Fruit fly (Drosophila melanogaster) whole organism, embryonic: Measurements from ENCODE around the gene CG33947.

Source experiments
- Bdp1 ChIP-seq: fragments of 200-800 bp; sonication (Bioruptor generic); optimal IDR thresholded peaks from 3 replicates; lab custom pipeline; 2016; ENCODE audit warnings: missing biosample characterization, missing genetic modification characterization
- CG10267 ChIP-seq: fragments of 200-800 bp; sonication (Bioruptor generic); optimal IDR thresholded peaks from 2 replicates; lab custom pipeline; 2018; ENCODE audit warnings: missing biosample characterization, mild to moderate bottlenecking, missing genetic modification characterization, moderate library complexity
- CG10462 ChIP-seq: fragments of 200-800 bp; sonication (Bioruptor generic); optimal IDR thresholded peaks from 2 replicates; lab custom pipeline; 2016; ENCODE audit warnings: missing biosample characterization, missing genetic modification characterization
- CG10654 ChIP-seq: fragments of 200-800 bp; sonication (Bioruptor generic); optimal IDR thresholded peaks from 2 replicates; lab custom pipeline; 2016; ENCODE audit warnings: missing biosample characterization, missing genetic modification characterization
- CG10959 ChIP-seq: fragments of 200-800 bp; sonication (Bioruptor generic); IDR thresholded peaks from 2 replicates; pipeline ENCODE4 v1.3.6; 2022; ENCODE audit warnings: missing biosample characterization, missing genetic modification characterization
- CG11247 ChIP-seq: fragments of 200-800 bp; sonication (Bioruptor generic); IDR thresholded peaks from 2 replicates; pipeline ENCODE4 v1.3.6; 2022; ENCODE audit warnings: missing biosample characterization, missing genetic modification characterization
- CG11723 ChIP-seq: fragments of 200-800 bp; sonication (Bioruptor generic); optimal IDR thresholded peaks from 2 replicates; lab custom pipeline; 2017; ENCODE audit warnings: missing biosample characterization, mild to moderate bottlenecking, missing genetic modification characterization
- CG13424 ChIP-seq: fragments of 200-800 bp; sonication (Bioruptor generic); optimal IDR thresholded peaks from 2 replicates; lab custom pipeline; 2019; ENCODE audit warnings: missing biosample characterization, mild to moderate bottlenecking, missing genetic modification characterization, moderate library complexity
- CG14441 ChIP-seq: fragments of 200-800 bp; sonication (Bioruptor generic); IDR thresholded peaks from 2 replicates; pipeline ENCODE4 v1.3.6; 2022; ENCODE audit warnings: missing biosample characterization, missing genetic modification characterization
- CG1832 ChIP-seq: fragments of 200-800 bp; sonication (Bioruptor generic); optimal IDR thresholded peaks from 2 replicates; lab custom pipeline; 2017; ENCODE audit warnings: missing biosample characterization, mild to moderate bottlenecking, missing genetic modification characterization, inconsistent platforms
- CG2129 ChIP-seq: fragments of 200-800 bp; sonication (Bioruptor generic); IDR thresholded peaks from 2 replicates; pipeline ENCODE4 v1.3.6; 2022; ENCODE audit warnings: missing biosample characterization, missing genetic modification characterization; ENCODE audit not compliant: partially characterized antibody
- CG2202 ChIP-seq: fragments of 200-800 bp; sonication (Bioruptor generic); optimal IDR thresholded peaks from 2 replicates; lab custom pipeline; 2018; ENCODE audit warnings: missing biosample characterization, mild to moderate bottlenecking, missing genetic modification characterization
- CG2678 ChIP-seq: fragments of 200-800 bp; sonication (Bioruptor generic); optimal IDR thresholded peaks from 3 replicates; lab custom pipeline; 2019; ENCODE audit warnings: missing biosample characterization, mild to moderate bottlenecking, missing genetic modification characterization, moderate library complexity
- CG3065 ChIP-seq: fragments of 200-800 bp; sonication (Bioruptor generic); optimal IDR thresholded peaks from 2 replicates; lab custom pipeline; 2016; ENCODE audit warnings: missing biosample characterization, missing genetic modification characterization
- CG3163 ChIP-seq: fragments of 200-800 bp; sonication (Bioruptor generic); optimal IDR thresholded peaks from 3 replicates; lab custom pipeline; 2016; ENCODE audit warnings: missing biosample characterization, missing genetic modification characterization
- CG32767 ChIP-seq: fragments of 200-800 bp; sonication (Bioruptor generic); IDR thresholded peaks from 2 replicates; pipeline ENCODE4 v1.3.6; 2022; ENCODE audit warnings: missing biosample characterization, missing genetic modification characterization
- CG4854 ChIP-seq: fragments of 200-800 bp; sonication (Bioruptor generic); optimal IDR thresholded peaks from 2 replicates; lab custom pipeline; 2016; ENCODE audit warnings: missing biosample characterization, missing genetic modification characterization, inconsistent platforms
- CG7745 ChIP-seq: fragments of 200-800 bp; sonication (Bioruptor generic); optimal IDR thresholded peaks from 2 replicates; lab custom pipeline; 2018; ENCODE audit warnings: missing biosample characterization, mild to moderate bottlenecking, missing genetic modification characterization, moderate library complexity
- CG7786 ChIP-seq: fragments of 200-800 bp; sonication (Bioruptor generic); optimal IDR thresholded peaks from 2 replicates; lab custom pipeline; 2016; ENCODE audit warnings: missing biosample characterization, missing genetic modification characterization
- CG8089 ChIP-seq: fragments of 200-800 bp; sonication (Bioruptor generic); optimal IDR thresholded peaks from 3 replicates; lab custom pipeline; 2016; ENCODE audit warnings: missing biosample characterization, missing genetic modification characterization
- E2f1 ChIP-seq: fragments of 200-800 bp; sonication (Bioruptor generic); IDR thresholded peaks from 2 replicates; pipeline ENCODE4 v1.3.6; 2022; ENCODE audit warnings: missing biosample characterization, missing genetic modification characterization
- H2.0 ChIP-seq: fragments of 200-800 bp; sonication (Bioruptor generic); IDR thresholded peaks from 2 replicates; pipeline ENCODE4 v1.3.6; 2022; ENCODE audit warnings: missing biosample characterization, missing genetic modification characterization
- Hand ChIP-seq: fragments of 200-800 bp; sonication (Bioruptor generic); optimal IDR thresholded peaks from 2 replicates; lab custom pipeline; 2017; ENCODE audit warnings: mild to moderate bottlenecking, missing biosample characterization, missing genetic modification reagents, missing genetic modification characterization
- Hr51 ChIP-seq, 2 experiments: fragments of 200-800 bp; sonication (Bioruptor generic); optimal IDR thresholded peaks; 2 replicates in 1 of 2; 3 replicates in 1 of 2; lab custom pipeline; 2016 to 2018; ENCODE audit warnings: missing biosample characterization in 2 of 2, missing genetic modification characterization in 2 of 2, mild to moderate bottlenecking in 1 of 2, moderate library complexity in 1 of 2
- Hr78 ChIP-seq, 2 experiments: fragments of 200-800 bp in 1 of 2; fragments of >200 bp in 1 of 2; sonication (Bioruptor generic) in 1 of 2; optimal IDR thresholded peaks; 2 replicates each; lab custom pipeline; 2017 to 2019; ENCODE audit warnings: missing biosample characterization in 2 of 2, missing genetic modification characterization in 2 of 2, mild to moderate bottlenecking in 1 of 2, moderate library complexity in 1 of 2
- Lpt ChIP-seq: fragments of >200 bp; optimal IDR thresholded peaks from 2 replicates; lab custom pipeline; 2018; ENCODE audit warnings: missing biosample characterization, missing genetic modification characterization
- NFAT ChIP-seq: fragments of 200-800 bp; sonication (Bioruptor generic); IDR thresholded peaks from 2 replicates; pipeline ENCODE4 v1.3.6; 2022; ENCODE audit warnings: missing biosample characterization, missing genetic modification characterization
- Nf-YB ChIP-seq: fragments of 200-800 bp; sonication (Bioruptor generic); optimal IDR thresholded peaks from 3 replicates; lab custom pipeline; 2019; ENCODE audit warnings: missing biosample characterization, mild to moderate bottlenecking, missing genetic modification characterization, moderate library complexity
- Optix ChIP-seq: fragments of 200-800 bp; sonication (Bioruptor generic); IDR thresholded peaks from 3 replicates; pipeline ENCODE4 v1.3.6; 2022; ENCODE audit warnings: missing biosample characterization, missing genetic modification characterization
- Taf1 ChIP-seq: fragments of 200-800 bp; sonication (Bioruptor generic); IDR thresholded peaks from 2 replicates; pipeline ENCODE4 v1.3.6; 2022; ENCODE audit warnings: missing biosample characterization, missing genetic modification characterization
- Usf ChIP-seq: fragments of 200-800 bp; sonication (Bioruptor generic); optimal IDR thresholded peaks from 2 replicates; lab custom pipeline; 2017; ENCODE audit warnings: missing genotype, missing biosample characterization, missing genetic modification characterization
- Vsx1 ChIP-seq: fragments of 200-800 bp; sonication (Bioruptor generic); optimal IDR thresholded peaks from 2 replicates; lab custom pipeline; 2017; ENCODE audit warnings: missing biosample characterization, mild to moderate bottlenecking, missing genetic modification characterization, missing genetic modification reagents
- bcd ChIP-seq: fragments of 200-800 bp; sonication (Bioruptor generic); optimal IDR thresholded peaks from 2 replicates; lab custom pipeline; 2017; ENCODE audit warnings: missing biosample characterization, mild to moderate bottlenecking, missing genetic modification characterization
- crol ChIP-seq: fragments of 200-800 bp; sonication (Bioruptor generic); IDR thresholded peaks from 2 replicates; pipeline ENCODE4 v1.3.6; 2022; ENCODE audit warnings: missing biosample characterization, missing genetic modification characterization
- dan ChIP-seq: fragments of 200-800 bp; sonication (Bioruptor generic); IDR thresholded peaks from 2 replicates; pipeline ENCODE4 v1.3.6; 2022; ENCODE audit warnings: missing biosample characterization, missing genetic modification characterization
- dm ChIP-seq: fragments of 200-800 bp; sonication (Bioruptor generic); optimal IDR thresholded peaks from 3 replicates; lab custom pipeline; 2016; ENCODE audit warnings: missing biosample characterization, missing genetic modification characterization
- fru ChIP-seq: fragments of >200 bp; optimal IDR thresholded peaks from 2 replicates; lab custom pipeline; 2017
- gt ChIP-seq: fragments of 200-800 bp; sonication (Bioruptor generic); IDR thresholded peaks from 2 replicates; pipeline ENCODE4 v1.3.6; 2022; ENCODE audit warnings: missing biosample characterization, missing genetic modification characterization
- hkb ChIP-seq, 2 experiments: fragments of 200-800 bp in 1 of 2; fragments of >200 bp in 1 of 2; sonication (Bioruptor generic) in 1 of 2; IDR thresholded peaks in 1 of 2; optimal IDR thresholded peaks in 1 of 2; 2 replicates each; pipeline versions ENCODE4 v1.3.6 to Lab custom; 2017 to 2022; ENCODE audit warnings: missing biosample characterization in 1 of 2, missing genetic modification characterization in 1 of 2
- hth ChIP-seq: fragments of >200 bp; optimal IDR thresholded peaks from 2 replicates; lab custom pipeline; 2017; ENCODE audit warnings: inconsistent platforms
- lilli ChIP-seq: fragments of 200-800 bp; sonication (Bioruptor generic); optimal IDR thresholded peaks from 3 replicates; lab custom pipeline; 2016; ENCODE audit warnings: missing biosample characterization, missing genetic modification characterization
- mam ChIP-seq: fragments of 200-800 bp; sonication (Bioruptor generic); optimal IDR thresholded peaks from 3 replicates; lab custom pipeline; 2016; ENCODE audit warnings: missing biosample characterization, missing genetic modification characterization
- nerfin-1 ChIP-seq: fragments of 200-800 bp; sonication (Bioruptor generic); optimal IDR thresholded peaks from 3 replicates; lab custom pipeline; 2019; ENCODE audit warnings: missing biosample characterization, mild to moderate bottlenecking, missing genetic modification characterization, moderate library complexity
- oc ChIP-seq: fragments of 200-800 bp; sonication (Bioruptor generic); optimal IDR thresholded peaks from 2 replicates; lab custom pipeline; 2018; ENCODE audit warnings: missing biosample characterization, mild to moderate bottlenecking, missing genetic modification characterization, moderate library complexity
- odd ChIP-seq: fragments of 200-800 bp; sonication (Bioruptor generic); optimal IDR thresholded peaks from 2 replicates; lab custom pipeline; 2017; ENCODE audit warnings: missing biosample characterization, mild to moderate bottlenecking, missing genetic modification characterization
- repo ChIP-seq: fragments of 200-800 bp; sonication (Bioruptor generic); optimal IDR thresholded peaks from 2 replicates; lab custom pipeline; 2016; ENCODE audit warnings: missing biosample characterization, missing genetic modification characterization
- ttk ChIP-seq: fragments of 200-800 bp; sonication (Bioruptor generic); IDR thresholded peaks from 2 replicates; pipeline ENCODE4 v2.1.2; 2022; ENCODE audit warnings: missing biosample characterization, missing genetic modification characterization
- tup ChIP-seq: fragments of 200-800 bp; sonication (Bioruptor generic); optimal IDR thresholded peaks from 2 replicates; lab custom pipeline; 2016; ENCODE audit warnings: missing biosample characterization, mild to moderate bottlenecking, missing genetic modification characterization, moderate library complexity
- vfl ChIP-seq: fragments of 200-800 bp; sonication (Bioruptor generic); optimal IDR thresholded peaks from 2 replicates; lab custom pipeline; 2016; ENCODE audit warnings: missing biosample characterization, missing genetic modification characterization
- zf30C ChIP-seq: fragments of 200-800 bp; sonication (Bioruptor generic); optimal IDR thresholded peaks from 3 replicates; lab custom pipeline; 2018; ENCODE audit warnings: missing biosample characterization, mild to moderate bottlenecking, missing genetic modification characterization

The CG33947 gene

dm6 chr3L:11089805-11090440, 6.4 kb upstream of the CG33947 start (continued):
- TF ChIP-seq Hr78 (GFP tag; optimal IDR thresholded peaks at IDR 0.05; lab: Kevin White, UChicago) (peak in 1 of 2 experiments; percentile 87), zf30C (GFP tag; lab: Kevin White, UChicago) (no peak), Bdp1 (GFP tag; lab: Kevin White, UChicago) (peak; percentile 79), dm (peak; percentile 75), CG14441 (GFP tag; lab: Robert Waterston, UW) (peak; percentile 73; the same call in 1 of the 2 replicates), CG4854 (GFP tag; lab: Kevin White, UChicago) (peak; percentile 73), CG2129 (no peak), dan (GFP tag; lab: Robert Waterston, UW) (no peak; the same call in 1 of the 2 replicates), oc (peak; percentile 81), CG1832 (no peak), tup (peak; percentile 76), E2f1 (GFP tag; lab: Robert Waterston, UW) (peak; percentile 84), H2.0 (GFP tag; lab: Robert Waterston, UW) (peak; percentile 54), Usf (GFP tag; lab: Kevin White, UChicago) (peak; percentile 56), CG11723 (GFP tag; lab: Kevin White, UChicago) (peak; percentile 91), fru (lab: Kevin White, UChicago) (no peak), gt (GFP tag; lab: Robert Waterston, UW) (peak; percentile 21; the same call in 1 of the 2 replicates), crol (no peak), CG10654 (peak; percentile 52), CG8089 (GFP tag; lab: Kevin White, UChicago) (peak; percentile 69), CG10267 (peak; percentile 88), Lpt (GFP tag; lab: Kevin White, UChicago) (no peak), Hr51 (GFP tag; optimal IDR thresholded peaks at IDR 0.05; lab: Kevin White, UChicago) (peak; percentile 68 to 97), CG10959 (peak; percentile 83), mam (GFP tag; lab: Kevin White, UChicago) (peak; percentile 71), CG32767 (GFP tag; lab: Robert Waterston, UW) (peak; percentile 74), odd (GFP tag; lab: Kevin White, UChicago) (peak; percentile 96), bcd (GFP tag; lab: Kevin White, UChicago) (peak; percentile 88), nerfin-1 (tag; lab: Kevin White, UChicago) (peak; percentile 59), vfl (peak; percentile 29), Vsx1 (GFP tag; lab: Kevin White, UChicago) (peak; percentile 83), CG7745 (tag; lab: Kevin White, UChicago) (peak; percentile 69), CG11247 (GFP tag; lab: Robert Waterston, UW) (peak; percentile 58; the same call in 1 of the 2 replicates), CG13424 (tag; lab: Kevin White, UChicago) (peak; percentile 94), Taf1 (GFP tag; lab: Robert Waterston, UW) (0 out of 2 replicates have a peak, but pooled peaks have one; percentile 15), hth (lab: Kevin White, UChicago) (no peak), lilli (GFP tag; lab: Kevin White, UChicago) (peak; percentile 89), Hand (GFP tag; lab: Kevin White, UChicago) (peak; percentile 82), Optix (peak; percentile 75), CG10462 (GFP tag; lab: Kevin White, UChicago) (peak; percentile 92), Nf-YB (GFP tag; lab: Kevin White, UChicago) (peak; percentile 83), CG3163 (GFP tag; lab: Kevin White, UChicago) (peak; percentile 59), repo (GFP tag; lab: Kevin White, UChicago) (peak; percentile 78), CG2202 (peak; percentile 86), CG3065 (peak; percentile 68), CG2678 (peak; percentile 95), ttk (GFP tag; lab: Robert Waterston, UW) (peak; percentile 57), hkb (optimal IDR thresholded peaks at IDR 0.05; lab: Kevin White, UChicago) (no peak), hkb (GFP tag; IDR thresholded peaks at IDR 0.05; lab: Robert Waterston, UW) (peak; percentile 93), CG7786 (GFP tag; lab: Kevin White, UChicago) (peak; percentile 63), NFAT (GFP tag; lab: Robert Waterston, UW) (no peak)
